Worm (Caenorhabditis elegans) whole organism, L3 larva: ENCODE data around the gene nhr-177.

Experiments used
- R02D3.7 ChIP-seq: fragments of 150-350 bp; optimal IDR thresholded peaks from 2 replicates; lab custom pipeline; 2014; ENCODE audit warnings: missing biosample characterization, missing genetic modification characterization
- ZK546.5 ChIP-seq: sonication (generic microtip); optimal IDR thresholded peaks from 2 replicates; lab custom pipeline; 2017; ENCODE audit warnings: missing biosample characterization, missing genetic modification characterization
- aly-2 ChIP-seq: fragments of 150-350 bp; optimal IDR thresholded peaks from 2 replicates; lab custom pipeline; 2014; ENCODE audit warnings: missing biosample characterization, missing genetic modification characterization
- ama-1 ChIP-seq: fragments of 150-350 bp; optimal IDR thresholded peaks from 2 replicates; lab custom pipeline; 2018
- ceh-16 ChIP-seq: sonication (generic microtip); optimal IDR thresholded peaks from 2 replicates; lab custom pipeline; 2017; ENCODE audit warnings: missing biosample characterization, missing genetic modification characterization
- ceh-28 ChIP-seq: fragments of 150-350 bp; optimal IDR thresholded peaks from 2 replicates; lab custom pipeline; 2014; ENCODE audit warnings: missing biosample characterization, missing genetic modification reagents, missing genetic modification characterization
- ceh-82 ChIP-seq: fragments of 150-350 bp; optimal IDR thresholded peaks from 2 replicates; lab custom pipeline; 2014; ENCODE audit warnings: missing biosample characterization, missing genetic modification characterization
- ceh-9 ChIP-seq: sonication (generic microtip); optimal IDR thresholded peaks from 2 replicates; lab custom pipeline; 2018; ENCODE audit warnings: missing biosample characterization, missing genetic modification characterization
- daf-12 ChIP-seq: fragments of 150-350 bp; optimal IDR thresholded peaks from 2 replicates; lab custom pipeline; 2014; ENCODE audit warnings: missing biosample characterization, missing genetic modification reagents, missing genetic modification characterization
- egl-27 ChIP-seq: sonication (generic microtip); optimal IDR thresholded peaks from 4 replicates; lab custom pipeline; 2017; ENCODE audit warnings: missing biosample characterization, missing genetic modification reagents, missing genetic modification characterization
- elt-3 ChIP-seq, 3 experiments: fragments of 150-350 bp in 1 of 3; sonication (generic microtip) in 2 of 3; optimal IDR thresholded peaks; 2 replicates in 2 of 3; 4 replicates in 1 of 3; lab custom pipeline; 2014 to 2017; ENCODE audit warnings: missing biosample characterization in 3 of 3, missing genetic modification characterization in 3 of 3
- fkh-2 ChIP-seq: fragments of 150-350 bp; optimal IDR thresholded peaks from 2 replicates; lab custom pipeline; 2014; ENCODE audit warnings: missing biosample characterization, missing genetic modification reagents, missing genetic modification characterization
- hmg-11 ChIP-seq: sonication (generic microtip); optimal IDR thresholded peaks from 2 replicates; lab custom pipeline; 2016; ENCODE audit warnings: missing genetic modification characterization, missing compliant biosample characterization
- lin-15B ChIP-seq: fragments of 150-350 bp; optimal IDR thresholded peaks from 2 replicates; lab custom pipeline; 2014; ENCODE audit warnings: missing biosample characterization, missing genetic modification characterization
- lin-39 ChIP-seq: fragments of 150-350 bp; optimal IDR thresholded peaks from 2 replicates; lab custom pipeline; 2018; ENCODE audit warnings: missing biosample characterization, missing genetic modification reagents, missing genetic modification characterization
- lsy-12 ChIP-seq: sonication (generic microtip); optimal IDR thresholded peaks from 2 replicates; lab custom pipeline; 2016; ENCODE audit warnings: mild to moderate bottlenecking, missing genetic modification characterization, missing compliant biosample characterization
- mdl-1 ChIP-seq: fragments of 150-350 bp; optimal IDR thresholded peaks from 2 replicates; lab custom pipeline; 2014; ENCODE audit warnings: missing biosample characterization, missing genetic modification characterization
- mml-1 ChIP-seq: fragments of 150-350 bp; sonication (generic microtip); optimal IDR thresholded peaks from 3 replicates; lab custom pipeline; 2014; ENCODE audit warnings: missing biosample characterization, missing genetic modification characterization
- nfya-1 ChIP-seq: sonication (generic microtip); optimal IDR thresholded peaks from 2 replicates; lab custom pipeline; 2017; ENCODE audit warnings: missing genetic modification characterization, mild to moderate bottlenecking, missing compliant biosample characterization, antibody characterized with exemption, moderate library complexity; ENCODE audit not compliant: insufficient read depth
- nhr-11 ChIP-seq: fragments of 150-350 bp; optimal IDR thresholded peaks from 2 replicates; lab custom pipeline; 2014; ENCODE audit warnings: missing biosample characterization, missing genetic modification characterization
- nhr-12 ChIP-seq: fragments of 150-350 bp; optimal IDR thresholded peaks from 2 replicates; lab custom pipeline; 2014; ENCODE audit warnings: missing biosample characterization, missing genetic modification characterization
- nhr-23 ChIP-seq: fragments of 150-350 bp; optimal IDR thresholded peaks from 2 replicates; lab custom pipeline; 2014; ENCODE audit warnings: missing biosample characterization, missing genetic modification reagents, missing genetic modification characterization
- nhr-237 ChIP-seq: fragments of 150-350 bp; optimal IDR thresholded peaks from 2 replicates; lab custom pipeline; 2014; ENCODE audit warnings: missing biosample characterization, missing genetic modification characterization
- nhr-25 ChIP-seq: sonication (generic microtip); optimal IDR thresholded peaks from 2 replicates; lab custom pipeline; 2017; ENCODE audit warnings: missing biosample characterization, missing genetic modification characterization
- nhr-28 ChIP-seq: fragments of 150-350 bp; optimal IDR thresholded peaks from 2 replicates; lab custom pipeline; 2014; ENCODE audit warnings: missing biosample characterization, missing genetic modification characterization
- nhr-43 ChIP-seq: sonication (generic microtip); optimal IDR thresholded peaks from 2 replicates; lab custom pipeline; 2016; ENCODE audit warnings: mild to moderate bottlenecking, missing genetic modification characterization, missing compliant biosample characterization; ENCODE audit not compliant: poor library complexity, severe bottlenecking
- nhr-76 ChIP-seq: fragments of 150-350 bp; sonication (generic microtip); optimal IDR thresholded peaks from 5 replicates; lab custom pipeline; 2014; ENCODE audit warnings: missing biosample characterization, missing genetic modification characterization
- nhr-77 ChIP-seq: fragments of 150-350 bp; optimal IDR thresholded peaks from 2 replicates; lab custom pipeline; 2014; ENCODE audit warnings: missing biosample characterization, missing genetic modification characterization
- pha-4 ChIP-seq: fragments of 150-350 bp; optimal IDR thresholded peaks from 2 replicates; lab custom pipeline; 2014; ENCODE audit warnings: missing biosample characterization, missing genetic modification reagents, missing genetic modification characterization
- pqm-1 ChIP-seq: fragments of 150-350 bp; optimal IDR thresholded peaks from 2 replicates; lab custom pipeline; 2017; ENCODE audit warnings: missing biosample characterization, missing genetic modification characterization, inconsistent platforms
- sea-2 ChIP-seq: fragments of 150-350 bp; sonication (generic microtip); optimal IDR thresholded peaks from 4 replicates; lab custom pipeline; 2014; ENCODE audit warnings: missing biosample characterization, missing genetic modification reagents, missing genetic modification characterization
- snpc-4 ChIP-seq: fragments of 150-350 bp; optimal IDR thresholded peaks from 2 replicates; lab custom pipeline; 2014; ENCODE audit warnings: missing biosample characterization, missing genetic modification characterization
- tbx-2 ChIP-seq: sonication (generic microtip); optimal IDR thresholded peaks from 2 replicates; lab custom pipeline; 2016; ENCODE audit warnings: mild to moderate bottlenecking, missing genetic modification characterization, missing compliant biosample characterization
- unc-39 ChIP-seq: sonication (generic microtip); optimal IDR thresholded peaks from 4 replicates; lab custom pipeline; 2017; ENCODE audit warnings: missing biosample characterization, missing genetic modification characterization
- zag-1 ChIP-seq: fragments of 150-350 bp; optimal IDR thresholded peaks from 2 replicates; lab custom pipeline; 2014; ENCODE audit warnings: missing biosample characterization, missing genetic modification characterization
- ztf-11 ChIP-seq: fragments of 150-350 bp; optimal IDR thresholded peaks from 2 replicates; lab custom pipeline; 2014; ENCODE audit warnings: missing biosample characterization, missing genetic modification characterization

The nhr-177 gene

ce11 chrV:1586906-1587305 is 23.2 kb upstream of the nhr-177 start, which contains the start of gene F16B4.6:
Gene F16B4.6 (plus strand): TSS chrV:1587206.
- no peak for TF ChIP-seq egl-27 (tag; lab: Kevin White, UChicago)
- no peak for TF ChIP-seq pqm-1 (tag; lab: Kevin White, UChicago)
- no peak for TF ChIP-seq mdl-1 (tag; lab: Kevin White, UChicago)
- TF ChIP-seq hmg-11 (tag; lab: Kevin White, UChicago), result no peak
- TF ChIP-seq nhr-77 (tag; lab: Kevin White, UChicago), result no peak
- TF ChIP-seq zag-1 (tag; lab: Kevin White, UChicago), result no peak
- TF ChIP-seq lin-39 (tag; lab: Kevin White, UChicago), result no peak
- no peak for TF ChIP-seq ZK546.5 (tag; lab: Kevin White, UChicago)
- TF ChIP-seq nfya-1 (tag; lab: Kevin White, UChicago), result no peak
- no peak for TF ChIP-seq nhr-11 (tag; lab: Kevin White, UChicago)
- TF ChIP-seq ceh-28 (tag; lab: Kevin White, UChicago), result no peak
- TF ChIP-seq lin-15B (tag; lab: Kevin White, UChicago), result no peak
- TF ChIP-seq daf-12 (tag; lab: Kevin White, UChicago), result no peak
- TF ChIP-seq nhr-28, result no peak
- no peak for TF ChIP-seq elt-3 (tag; optimal IDR thresholded peaks at IDR 0.05; lab: Kevin White, UChicago)
- TF ChIP-seq, all 47 proteins: peak for 0

ce11 chrV:1588128-1588527 is 21.9 kb upstream of the nhr-177 start, which contains the start of gene F16B4.5:
Gene F16B4.5 (plus strand): TSS chrV:1588428.
- TF ChIP-seq ceh-16 (tag; lab: Kevin White, UChicago), result no peak
- TF ChIP-seq unc-39 (tag; lab: Kevin White, UChicago), result no peak
- no peak for TF ChIP-seq egl-27 (tag; lab: Kevin White, UChicago)
- TF ChIP-seq elt-3 (tag; optimal IDR thresholded peaks at IDR 0.05; lab: Kevin White, UChicago), result no peak
- no peak for TF ChIP-seq fkh-2 (tag; lab: Kevin White, UChicago)

- peak; percentile 46 for TF ChIP-seq nhr-25
- TF ChIP-seq lsy-12 (tag; lab: Kevin White, UChicago), result peak; percentile 5
- TF ChIP-seq nhr-23 (tag; lab: Kevin White, UChicago), result peak; percentile 19
- TF ChIP-seq ama-1 (lab: Kevin White, UChicago), result peak; percentile 63
- TF ChIP-seq nhr-77 (tag; lab: Kevin White, UChicago), result no peak
- no peak for TF ChIP-seq ceh-16 (tag; lab: Kevin White, UChicago)
- TF ChIP-seq nhr-43 (tag; lab: Kevin White, UChicago), result peak; percentile 66
- TF ChIP-seq ceh-28 (tag; lab: Kevin White, UChicago), result peak; percentile 39
Observed at ce11 chrV:1593799-1594420, 16.2 kb upstream of the nhr-177 start, which contains the start of gene F16B4.4. Gene F16B4.4 (plus strand): TSS chrV:1594019.

ce11 chrV:1594554-1595092 is 15.4 kb upstream of the nhr-177 start:
- no peak for TF ChIP-seq hmg-11 (tag; lab: Kevin White, UChicago)
- no peak for TF ChIP-seq pha-4
- TF ChIP-seq fkh-2 (tag; lab: Kevin White, UChicago), result no peak
- peak; percentile 54 for TF ChIP-seq nhr-43 (tag; lab: Kevin White, UChicago)
- TF ChIP-seq nhr-23 (tag; lab: Kevin White, UChicago), result peak; percentile 65

ce11 chrV:1600561-1601088 is 9.4 kb upstream of the nhr-177 start, which contains the start of gene F16B4.2:
Gene F16B4.2 (plus strand): TSS chrV:1601038.
- no peak for TF ChIP-seq ztf-11 (tag; lab: Kevin White, UChicago)
- TF ChIP-seq mml-1, result no peak
- no peak for TF ChIP-seq ZK546.5 (tag; lab: Kevin White, UChicago)
- no peak for TF ChIP-seq tbx-2 (tag; lab: Kevin White, UChicago)
- TF ChIP-seq hmg-11 (tag; lab: Kevin White, UChicago), result peak; percentile 13
- no peak for TF ChIP-seq egl-27 (tag; lab: Kevin White, UChicago)

- peak; percentile 79 for TF ChIP-seq pqm-1 (tag; lab: Kevin White, UChicago)
- no peak for TF ChIP-seq daf-12 (tag; lab: Kevin White, UChicago)
- no peak for TF ChIP-seq ztf-11 (tag; lab: Kevin White, UChicago)
- TF ChIP-seq aly-2 (tag; lab: Kevin White, UChicago), result no peak
- no peak for TF ChIP-seq lin-15B (tag; lab: Kevin White, UChicago)
- no peak for TF ChIP-seq snpc-4 (tag; lab: Kevin White, UChicago)
- TF ChIP-seq nhr-12 (tag; lab: Kevin White, UChicago), result no peak
- TF ChIP-seq nhr-11 (tag; lab: Kevin White, UChicago), result no peak
- TF ChIP-seq fkh-2 (tag; lab: Kevin White, UChicago), result no peak
- TF ChIP-seq hmg-11 (tag; lab: Kevin White, UChicago), result no peak
- no peak for TF ChIP-seq ceh-9 (tag; lab: Kevin White, UChicago)
- TF ChIP-seq ceh-82 (tag; lab: Kevin White, UChicago), result no peak
- TF ChIP-seq nhr-43 (tag; lab: Kevin White, UChicago), result no peak
- no peak for TF ChIP-seq sea-2 (GFP tag; lab: Kevin White, UChicago)
- TF ChIP-seq ceh-28 (tag; lab: Kevin White, UChicago), result peak; percentile 49
- TF ChIP-seq ZK546.5 (tag; lab: Kevin White, UChicago), result no peak
- no peak for TF ChIP-seq nhr-237
- no peak for TF ChIP-seq tbx-2 (tag; lab: Kevin White, UChicago)
- TF ChIP-seq lsy-12 (tag; lab: Kevin White, UChicago), result no peak
- peak; percentile 9 for TF ChIP-seq nhr-25
- TF ChIP-seq zag-1 (tag; lab: Kevin White, UChicago), result no peak
- no peak for TF ChIP-seq R02D3.7 (tag; lab: Kevin White, UChicago)
- TF ChIP-seq mdl-1 (tag; lab: Kevin White, UChicago), result peak; percentile 13
- TF ChIP-seq nhr-76 (tag; lab: Kevin White, UChicago), result no peak
- no peak for TF ChIP-seq lin-39 (tag; lab: Kevin White, UChicago)
- no peak for TF ChIP-seq ceh-16 (tag; lab: Kevin White, UChicago)
Observed at ce11 chrV:1607790-1608189, 2.3 kb upstream of the nhr-177 start, which contains the start of gene nhr-178. Gene nhr-178 (minus strand): TSS chrV:1607953.
